Fruit fly (Drosophila melanogaster) whole organism, prepupa: ENCODE measurements around the gene Uros1.

Experiments
- Blimp-1 ChIP-seq: fragments of 200-800 bp; sonication (Bioruptor generic); optimal IDR thresholded peaks from 3 replicates; lab custom pipeline; 2017; ENCODE audit warnings: missing biosample characterization, missing genetic modification characterization, mild to moderate bottlenecking, moderate library complexity, missing genetic modification reagents
- CG10631 ChIP-seq: fragments of 200-800 bp; sonication (Bioruptor generic); optimal IDR thresholded peaks from 2 replicates; lab custom pipeline; 2016; ENCODE audit warnings: missing biosample characterization, missing genetic modification characterization
- CG11294 ChIP-seq: fragments of 200-800 bp; sonication (Bioruptor generic); IDR thresholded peaks from 2 replicates; pipeline ENCODE4 v1.3.6; 2022; ENCODE audit warnings: missing biosample characterization, missing genetic modification characterization
- CG11762 ChIP-seq: fragments of 200-800 bp; sonication (Bioruptor generic); optimal IDR thresholded peaks from 3 replicates; lab custom pipeline; 2016; ENCODE audit warnings: missing biosample characterization, missing genetic modification characterization; ENCODE audit not compliant: insufficient read depth
- CG15336 ChIP-seq: fragments of 200-800 bp; sonication (Bioruptor generic); IDR thresholded peaks from 2 replicates; pipeline ENCODE4 v1.3.6; 2022; ENCODE audit warnings: missing biosample characterization, missing genetic modification characterization
- CG1621 ChIP-seq: fragments of 200-800 bp; sonication (Bioruptor generic); optimal IDR thresholded peaks from 3 replicates; lab custom pipeline; 2018; ENCODE audit warnings: missing biosample characterization, mild to moderate bottlenecking, missing genetic modification characterization
- CG3032 ChIP-seq: fragments of 200-800 bp; optimal IDR thresholded peaks from 2 replicates; lab custom pipeline; 2019; ENCODE audit warnings: missing biosample characterization, mild to moderate bottlenecking, missing genetic modification characterization, moderate library complexity
- CG32006 ChIP-seq: fragments of 200-800 bp; sonication (Bioruptor generic); optimal IDR thresholded peaks from 3 replicates; lab custom pipeline; 2017; ENCODE audit warnings: missing biosample characterization, mild to moderate bottlenecking, missing genetic modification characterization
- CG34406 ChIP-seq: fragments of 200-800 bp; sonication (Bioruptor generic); optimal IDR thresholded peaks from 3 replicates; lab custom pipeline; 2016; ENCODE audit warnings: missing biosample characterization, missing genetic modification characterization
- CG6163 ChIP-seq: fragments of 200-800 bp; sonication (Bioruptor generic); IDR thresholded peaks from 3 replicates; pipeline ENCODE4 v1.3.6; 2022; ENCODE audit warnings: missing biosample characterization, missing genetic modification characterization
- CG6792 ChIP-seq: fragments of 200-800 bp; sonication (Bioruptor generic); optimal IDR thresholded peaks from 3 replicates; lab custom pipeline; 2016; ENCODE audit warnings: missing biosample characterization, missing genetic modification characterization
- CG6808 ChIP-seq: fragments of 200-800 bp; sonication (Bioruptor generic); optimal IDR thresholded peaks from 3 replicates; lab custom pipeline; 2017; ENCODE audit warnings: missing biosample characterization, missing genetic modification characterization, mild to moderate bottlenecking, moderate library complexity, missing genetic modification reagents
- CG6854 ChIP-seq: fragments of 200-800 bp; sonication (Bioruptor generic); optimal IDR thresholded peaks from 2 replicates; lab custom pipeline; 2017; ENCODE audit warnings: missing biosample characterization, mild to moderate bottlenecking, missing genetic modification characterization
- CG8632 ChIP-seq: fragments of 200-800 bp; sonication (Bioruptor generic); optimal IDR thresholded peaks from 3 replicates; lab custom pipeline; 2016; ENCODE audit warnings: missing biosample characterization, missing genetic modification characterization
- Eip78C ChIP-seq: fragments of 200-800 bp; sonication (Bioruptor generic); peaks from one replicate; lab custom pipeline; 2016; ENCODE audit warnings: missing biosample characterization, missing genetic modification characterization
- Gug ChIP-seq: fragments of 200-800 bp; sonication (Bioruptor generic); IDR thresholded peaks from 2 replicates; pipeline ENCODE4 v1.3.6; 2022; ENCODE audit warnings: missing biosample characterization, missing genetic modification characterization
- Hr38 ChIP-seq: sonication (Bioruptor generic); optimal IDR thresholded peaks from 2 replicates; lab custom pipeline; 2016; ENCODE audit warnings: missing biosample characterization, missing genetic modification characterization
- Hr4 ChIP-seq: fragments of 200-800 bp; sonication (Bioruptor generic); optimal IDR thresholded peaks from 3 replicates; lab custom pipeline; 2016; ENCODE audit warnings: missing biosample characterization, missing genetic modification characterization
- Met ChIP-seq: fragments of 200-800 bp; sonication (Bioruptor generic); optimal IDR thresholded peaks from 3 replicates; lab custom pipeline; 2016; ENCODE audit warnings: missing biosample characterization, missing genetic modification characterization
- OdsH ChIP-seq: fragments of 200-800 bp; sonication (Bioruptor generic); optimal IDR thresholded peaks from 3 replicates; lab custom pipeline; 2016; ENCODE audit warnings: missing biosample characterization, missing genetic modification characterization
- Smox ChIP-seq: fragments of 200-800 bp; sonication (Bioruptor generic); optimal IDR thresholded peaks from 3 replicates; lab custom pipeline; 2016; ENCODE audit warnings: missing biosample characterization, missing genetic modification characterization
- Sox102F ChIP-seq: fragments of 200-800 bp; sonication (Bioruptor generic); optimal IDR thresholded peaks from 2 replicates; lab custom pipeline; 2016; ENCODE audit warnings: missing biosample characterization, mild to moderate bottlenecking, missing genetic modification characterization
- Sox14 ChIP-seq: fragments of 200-800 bp; sonication (Bioruptor generic); optimal IDR thresholded peaks from 3 replicates; lab custom pipeline; 2016; ENCODE audit warnings: missing biosample characterization, missing genetic modification characterization
- Sox15 ChIP-seq: fragments of 200-800 bp; sonication (Bioruptor generic); optimal IDR thresholded peaks from 3 replicates; lab custom pipeline; 2016; ENCODE audit warnings: missing biosample characterization, missing genetic modification characterization
- acj6 ChIP-seq: fragments of 200-800 bp; sonication (Bioruptor generic); optimal IDR thresholded peaks from 3 replicates; lab custom pipeline; 2016; ENCODE audit warnings: missing biosample characterization, missing genetic modification characterization
- esn ChIP-seq: fragments of 200-800 bp; sonication (Bioruptor generic); optimal IDR thresholded peaks from 2 replicates; lab custom pipeline; 2016; ENCODE audit warnings: missing biosample characterization, mild to moderate bottlenecking, missing genetic modification characterization, moderate library complexity
- fd59A ChIP-seq: fragments of 200-800 bp; sonication (Bioruptor generic); optimal IDR thresholded peaks from 2 replicates; lab custom pipeline; 2017; ENCODE audit warnings: missing biosample characterization, mild to moderate bottlenecking, missing genetic modification characterization, missing genetic modification reagents
- fkh ChIP-seq: fragments of 200-800 bp; sonication (Bioruptor generic); optimal IDR thresholded peaks from 3 replicates; lab custom pipeline; 2017; ENCODE audit warnings: missing biosample characterization, mild to moderate bottlenecking, missing genetic modification characterization, moderate library complexity
- lz ChIP-seq: fragments of 200-800 bp; sonication (Bioruptor generic); optimal IDR thresholded peaks from 3 replicates; lab custom pipeline; 2016; ENCODE audit warnings: missing biosample characterization, missing genetic modification characterization
- pdm3 ChIP-seq: fragments of 200-800 bp; sonication (Bioruptor generic); optimal IDR thresholded peaks from 3 replicates; lab custom pipeline; 2016; ENCODE audit warnings: missing biosample characterization, missing genetic modification characterization
- ss ChIP-seq, 2 experiments: fragments of 200-800 bp; sonication (Bioruptor generic); optimal IDR thresholded peaks; 2 replicates in 1 of 2; 3 replicates in 1 of 2; lab custom pipeline; 2017 to 2018; ENCODE audit warnings: mild to moderate bottlenecking in 2 of 2, missing biosample characterization in 2 of 2, missing genetic modification characterization in 2 of 2, moderate library complexity in 1 of 2
- svp ChIP-seq: fragments of 200-800 bp; sonication (Bioruptor generic); peaks from one replicate; lab custom pipeline; 2016; ENCODE audit warnings: missing biosample characterization, missing genetic modification characterization
- topi ChIP-seq: fragments of 200-800 bp; sonication (Bioruptor generic); optimal IDR thresholded peaks from 3 replicates; lab custom pipeline; 2016; ENCODE audit warnings: missing biosample characterization, missing genetic modification characterization
- vri ChIP-seq: fragments of 200-800 bp; sonication (Bioruptor generic); optimal IDR thresholded peaks from 3 replicates; lab custom pipeline; 2016; ENCODE audit warnings: missing biosample characterization, mild to moderate bottlenecking, missing genetic modification characterization

Gene Uros1

DNA sequence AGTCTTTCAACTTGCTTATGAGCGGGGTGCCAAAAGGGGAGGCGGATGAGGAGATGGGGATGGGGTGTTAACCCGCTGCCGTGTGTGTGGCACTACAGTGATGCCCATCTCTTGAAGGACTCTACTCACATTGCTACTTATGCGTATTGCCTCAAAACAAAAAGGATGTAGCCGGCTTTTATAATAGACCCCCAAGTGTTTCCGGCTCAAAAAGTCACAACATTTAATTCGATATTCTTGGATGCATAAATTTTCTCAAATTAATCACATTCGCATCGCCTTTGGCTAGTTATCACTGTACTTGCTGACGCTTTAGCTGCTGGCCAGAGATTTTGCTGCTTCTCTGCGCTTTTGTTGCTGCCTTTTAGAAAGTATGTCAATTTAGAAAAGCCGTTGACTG, 9.1 kb downstream of the Uros1 start (continued):
- TF ChIP-seq CG32006 = peak; percentile 89
- TF ChIP-seq pdm3 (GFP tag; lab: Kevin White, UChicago) = peak; percentile 72
- TF ChIP-seq Sox14 (GFP tag; lab: Kevin White, UChicago) = peak; percentile 55
- TF ChIP-seq Eip78C (GFP tag; lab: Kevin White, UChicago) = peak; percentile 69
- peak; percentile 31 for TF ChIP-seq CG11762
- peak; percentile 28; the same call in 1 of the 2 replicates for TF ChIP-seq Gug (GFP tag; lab: Robert Waterston, UW)
- peak; percentile 36 for TF ChIP-seq Sox15 (GFP tag; lab: Kevin White, UChicago)
- TF ChIP-seq Hr4 (GFP tag; lab: Kevin White, UChicago) = peak; percentile 79
- TF ChIP-seq Blimp-1 (GFP tag; lab: Kevin White, UChicago) = no peak
- peak; percentile 61 for TF ChIP-seq CG6792 (GFP tag; lab: Kevin White, UChicago)
- TF ChIP-seq CG3032 (tag; lab: Kevin White, UChicago) = peak; percentile 45
- TF ChIP-seq CG6163 = peak; percentile 78
- TF ChIP-seq svp (GFP tag; lab: Kevin White, UChicago) = peak; percentile 75
- peak; percentile 11 for TF ChIP-seq fd59A (GFP tag; lab: Kevin White, UChicago)
- no peak for TF ChIP-seq Hr38 (GFP tag; lab: Kevin White, UChicago)

dm6 chrX:8888861-8889392, 11.1 kb downstream of the Uros1 start:
- peak; percentile 69 for TF ChIP-seq svp (GFP tag; lab: Kevin White, UChicago)
- TF ChIP-seq CG8632 (GFP tag; lab: Kevin White, UChicago) = no peak
- TF ChIP-seq acj6 = peak; percentile 3
- no peak for TF ChIP-seq CG1621 (tag; lab: Kevin White, UChicago)
- TF ChIP-seq Eip78C (GFP tag; lab: Kevin White, UChicago) = peak; percentile 68
- TF ChIP-seq CG10631 (GFP tag; lab: Kevin White, UChicago) = peak; percentile 19
- TF ChIP-seq vri = peak; percentile 61
- peak; percentile 19 for TF ChIP-seq esn (GFP tag; lab: Kevin White, UChicago)
- no peak for TF ChIP-seq Hr38 (GFP tag; lab: Kevin White, UChicago)
- no peak for TF ChIP-seq CG34406 (GFP tag; lab: Kevin White, UChicago)
- TF ChIP-seq Smox (GFP tag; lab: Kevin White, UChicago) = peak; percentile 30
- TF ChIP-seq OdsH (GFP tag; lab: Kevin White, UChicago) = peak; percentile 17
- TF ChIP-seq Sox102F = peak; percentile 12
- TF ChIP-seq CG6808 (GFP tag; lab: Kevin White, UChicago) = peak; percentile 11
- peak; percentile 39 to 48 for TF ChIP-seq ss (GFP tag; optimal IDR thresholded peaks at IDR 0.05; lab: Kevin White, UChicago)
- TF ChIP-seq CG6163 = 0 out of 3 replicates have a peak, but pooled peaks have one; percentile 26
- no peak for TF ChIP-seq pdm3 (GFP tag; lab: Kevin White, UChicago)
- peak; percentile 4 for TF ChIP-seq lz (GFP tag; lab: Kevin White, UChicago)
- peak; percentile 31 for TF ChIP-seq Met (GFP tag; lab: Kevin White, UChicago)
- peak; percentile 42 for TF ChIP-seq CG15336 (GFP tag; lab: Robert Waterston, UW)

dm6 chrX:8887410-8887809, 12.7 kb downstream of the Uros1 start:
- TF ChIP-seq fkh (peak; percentile 69), CG34406 (GFP tag; lab: Kevin White, UChicago) (no peak), lz (GFP tag; lab: Kevin White, UChicago) (no peak), CG11294 (no peak), CG6163 (peak; percentile 18; the same call in 1 of the 3 replicates), topi (GFP tag; lab: Kevin White, UChicago) (no peak)

- TF ChIP-seq Gug (GFP tag; lab: Robert Waterston, UW) (no peak), CG6854 (GFP tag; lab: Kevin White, UChicago) (no peak), fkh (peak; percentile 52), OdsH (GFP tag; lab: Kevin White, UChicago) (no peak), CG32006 (no peak), vri (peak; percentile 14)
Observed at dm6 chrX:8885177-8885576, 14.9 kb downstream of the Uros1 start.
